Fruit fly (Drosophila melanogaster): ENCODE results near the gene VAChT.

VAChT gene

dm6 chr3R:18728368-18728767, 23.1 kb downstream of the VAChT start, which contains the start of gene CG7715:
TSS of gene CG7715 (minus strand) at chr3R:18728468.
- TF ChIP-seq Hr38 (GFP tag; optimal IDR thresholded peaks at IDR 0.05) (no peak), vri (GFP tag; optimal IDR thresholded peaks at IDR 0.05) (no peak), CG8319 (GFP tag; optimal IDR thresholded peaks at IDR 0.05) (no peak), eg (GFP tag; IDR thresholded peaks at IDR 0.05) (no peak), dac (GFP tag; optimal IDR thresholded peaks at IDR 0.05) (no peak), CG6276 (GFP tag; optimal IDR thresholded peaks at IDR 0.05) (no peak), CG1621 (tag; optimal IDR thresholded peaks at IDR 0.05) (no peak), Eip78C (GFP tag) (no peak), CG11294 (GFP tag; IDR thresholded peaks at IDR 0.05) (no peak), CG11762 (GFP tag; optimal IDR thresholded peaks at IDR 0.05; ENCODE audit: insufficient read depth) (no peak), esn (GFP tag; optimal IDR thresholded peaks at IDR 0.05) (no peak), CG16779 (tag; optimal IDR thresholded peaks at IDR 0.05) (no peak), Ets96B (tag; optimal IDR thresholded peaks at IDR 0.05) (no peak)

- TF ChIP-seq Met (GFP tag; optimal IDR thresholded peaks at IDR 0.05) (no peak), CG6792 (GFP tag; optimal IDR thresholded peaks at IDR 0.05) (no peak), Sox14 (GFP tag; optimal IDR thresholded peaks at IDR 0.05) (no peak), CG3919 (GFP tag; optimal IDR thresholded peaks at IDR 0.05) (no peak), CG9139 (GFP tag; optimal IDR thresholded peaks at IDR 0.05) (no peak), spab (GFP tag; optimal IDR thresholded peaks at IDR 0.05) (no peak), Sox15 (GFP tag; optimal IDR thresholded peaks at IDR 0.05) (no peak), dac (GFP tag; optimal IDR thresholded peaks at IDR 0.05) (no peak), Ets21C (GFP tag; optimal IDR thresholded peaks at IDR 0.05) (no peak), CG11902 (GFP tag; optimal IDR thresholded peaks at IDR 0.05) (no peak), Hr4 (GFP tag; optimal IDR thresholded peaks at IDR 0.05) (no peak), fd59A (GFP tag; optimal IDR thresholded peaks at IDR 0.05) (no peak), CG8632 (GFP tag; optimal IDR thresholded peaks at IDR 0.05) (no peak)
Measured at dm6 chr3R:18731241-18731640, 25.9 kb downstream of the VAChT start.

dm6 chr3R:18732381-18732780, 27.1 kb downstream of the VAChT start, which contains the start of gene CG14302:
TSS of gene CG14302 (plus strand) at chr3R:18732681.
- TF ChIP-seq OdsH (GFP tag; optimal IDR thresholded peaks at IDR 0.05) (no peak), CG6163 (GFP tag; IDR thresholded peaks at IDR 0.05) (no peak), CG11294 (GFP tag; IDR thresholded peaks at IDR 0.05) (no peak), Hr38 (GFP tag; optimal IDR thresholded peaks at IDR 0.05) (no peak), vri (GFP tag; optimal IDR thresholded peaks at IDR 0.05) (no peak), Hr4 (GFP tag; optimal IDR thresholded peaks at IDR 0.05) (no peak)

- no peak for TF ChIP-seq Eip78C (GFP tag)
- TF ChIP-seq Sox102F (GFP tag; optimal IDR thresholded peaks at IDR 0.05), result no peak
- no peak for TF ChIP-seq topi (GFP tag; optimal IDR thresholded peaks at IDR 0.05)
- no peak for TF ChIP-seq Lpt (GFP tag; optimal IDR thresholded peaks at IDR 0.05)
- TF ChIP-seq Eip93F (GFP tag; optimal IDR thresholded peaks at IDR 0.05), result no peak
- no peak for TF ChIP-seq CG1621 (tag; optimal IDR thresholded peaks at IDR 0.05)
- TF ChIP-seq svp (GFP tag), result peak; percentile 63
- TF ChIP-seq lz (GFP tag; optimal IDR thresholded peaks at IDR 0.05), result no peak
Measured at dm6 chr3R:18733580-18733979, 28.3 kb downstream of the VAChT start.

DNA sequence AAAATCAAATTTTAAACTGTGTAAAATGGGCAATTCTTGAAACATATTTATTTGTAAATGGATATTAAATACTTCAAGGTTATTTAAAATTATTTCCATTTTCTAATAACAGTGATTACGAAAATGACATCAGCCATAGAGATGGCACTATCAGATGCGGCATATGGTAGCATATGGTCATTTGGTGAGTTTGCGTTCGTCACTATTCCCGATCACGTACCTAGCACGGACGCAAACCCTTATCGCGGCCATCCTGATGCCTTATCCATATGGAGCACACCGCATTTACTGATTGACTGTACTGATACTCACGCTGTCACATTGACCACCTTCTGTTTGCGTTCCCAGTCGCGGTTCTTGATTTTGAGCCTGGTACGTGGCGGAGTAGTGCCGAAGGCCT, 32.8 kb downstream of the VAChT start:
- TF ChIP-seq CG4318 (GFP tag; optimal IDR thresholded peaks at IDR 0.05) (no peak), CG6808 (GFP tag; optimal IDR thresholded peaks at IDR 0.05) (no peak), CG10631 (GFP tag; optimal IDR thresholded peaks at IDR 0.05) (no peak), lz (GFP tag; optimal IDR thresholded peaks at IDR 0.05) (no peak), Eip93F (GFP tag; optimal IDR thresholded peaks at IDR 0.05) (no peak), CG6792 (GFP tag; optimal IDR thresholded peaks at IDR 0.05) (no peak), CG8319 (GFP tag; optimal IDR thresholded peaks at IDR 0.05) (no peak), net (GFP tag; optimal IDR thresholded peaks at IDR 0.05) (no peak), CG34406 (GFP tag; optimal IDR thresholded peaks at IDR 0.05) (no peak), fd59A (GFP tag; optimal IDR thresholded peaks at IDR 0.05) (no peak), CG32006 (GFP tag; optimal IDR thresholded peaks at IDR 0.05) (no peak), Lpt (GFP tag; optimal IDR thresholded peaks at IDR 0.05) (no peak), Ets21C (GFP tag; optimal IDR thresholded peaks at IDR 0.05) (no peak), CG11902 (GFP tag; optimal IDR thresholded peaks at IDR 0.05) (no peak), cyc (GFP tag; optimal IDR thresholded peaks at IDR 0.05) (no peak)
